Fruit fly (Drosophila melanogaster) whole organism, wandering third instar larva: Measurements from ENCODE around the gene CG7006.

ENCODE experiments used
- CG32264 ChIP-seq: fragments of 200-800 bp; sonication (Bioruptor generic); optimal IDR thresholded peaks from 2 replicates; lab custom pipeline; 2016; ENCODE audit warnings: missing biosample characterization, missing genetic modification characterization
- CrebA ChIP-seq: fragments of 200-800 bp; sonication (Bioruptor generic); optimal IDR thresholded peaks from 2 replicates; lab custom pipeline; 2016; ENCODE audit warnings: missing biosample characterization, mild to moderate bottlenecking, missing genetic modification characterization, borderline replicate concordance
- Dif ChIP-seq: fragments of 200-275, 200-300 bp; sonication (Bioruptor generic); optimal IDR thresholded peaks from 2 replicates; lab custom pipeline; 2018; ENCODE audit warnings: missing biosample characterization, missing genetic modification characterization; ENCODE audit not compliant: partially characterized antibody
- GATAd ChIP-seq: sonication (Bioruptor generic); optimal IDR thresholded peaks from 2 replicates; lab custom pipeline; 2016; ENCODE audit warnings: missing biosample characterization, missing genetic modification characterization
- Hnf4 ChIP-seq: fragments of 200-800 bp; sonication (Bioruptor generic); optimal IDR thresholded peaks from 2 replicates; lab custom pipeline; 2016; ENCODE audit warnings: missing biosample characterization, mild to moderate bottlenecking, missing genetic modification characterization
- Hr83 ChIP-seq: fragments of 200-300 bp; sonication (Bioruptor generic); optimal IDR thresholded peaks from 2 replicates; lab custom pipeline; 2016; ENCODE audit warnings: missing biosample characterization, mild to moderate bottlenecking, missing genetic modification characterization, moderate library complexity; ENCODE audit not compliant: poor library complexity, severe bottlenecking
- Myc ChIP-seq: fragments of >200 bp; optimal IDR thresholded peaks from 2 replicates; lab custom pipeline; 2017
- brk ChIP-seq: fragments of 200-800 bp; sonication (Bioruptor generic); optimal IDR thresholded peaks from 2 replicates; lab custom pipeline; 2016; ENCODE audit warnings: missing biosample characterization, mild to moderate bottlenecking, missing genetic modification characterization
- dmrt93B ChIP-seq: fragments of 200-800 bp; sonication (Bioruptor generic); optimal IDR thresholded peaks from 2 replicates; lab custom pipeline; 2018; ENCODE audit warnings: missing biosample characterization, mild to moderate bottlenecking, missing genetic modification characterization
- h ChIP-seq: fragments of 200-800 bp; sonication (Bioruptor generic); optimal IDR thresholded peaks from 3 replicates; lab custom pipeline; 2016; ENCODE audit warnings: missing biosample characterization, mild to moderate bottlenecking, missing genetic modification characterization
- psq ChIP-seq: fragments of 200-800 bp; sonication (Bioruptor generic); optimal IDR thresholded peaks from 3 replicates; lab custom pipeline; 2017; ENCODE audit warnings: missing biosample characterization, mild to moderate bottlenecking, missing genetic modification characterization, moderate library complexity
- rgr ChIP-seq: fragments of 200-800 bp; sonication (Bioruptor generic); optimal IDR thresholded peaks from 3 replicates; lab custom pipeline; 2016; ENCODE audit warnings: missing biosample characterization, mild to moderate bottlenecking, missing genetic modification characterization
- sage ChIP-seq: fragments of 200-800 bp; sonication (Bioruptor generic); optimal IDR thresholded peaks from 2 replicates; lab custom pipeline; 2016; ENCODE audit warnings: missing biosample characterization, mild to moderate bottlenecking, missing genetic modification characterization
- sv ChIP-seq: fragments of 200-800 bp; sonication (Bioruptor generic); optimal IDR thresholded peaks from 3 replicates; lab custom pipeline; 2016; ENCODE audit warnings: missing biosample characterization, missing genetic modification characterization

DNA sequence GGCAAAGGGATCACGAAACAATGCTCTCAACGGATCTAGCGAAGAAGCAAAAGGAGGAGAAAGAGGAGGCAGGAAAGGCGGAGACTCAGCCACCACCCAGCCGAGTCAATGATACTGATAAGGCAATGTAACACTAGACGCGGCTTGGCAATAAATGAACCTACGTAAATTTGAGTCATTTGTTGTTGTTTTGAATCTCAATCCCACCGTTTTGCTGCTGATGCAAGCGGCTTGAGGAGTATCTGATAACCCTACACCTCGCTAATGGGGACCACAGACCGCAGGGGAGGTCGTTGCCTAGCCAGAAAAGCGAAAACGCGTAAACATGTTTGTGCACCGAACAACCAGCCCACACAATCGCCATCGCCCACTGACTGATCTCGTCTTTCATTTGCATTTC, 28.2 kb downstream of the CG7006 start:
- TF ChIP-seq CG32264 (no peak), CrebA (no peak), h (GFP tag; lab: Kevin White, UChicago) (no peak), rgr (GFP tag; lab: Kevin White, UChicago) (no peak), psq (no peak), GATAd (no peak), brk (GFP tag; lab: Kevin White, UChicago) (no peak), Myc (lab: Kevin White, UChicago) (no peak), sage (GFP tag; lab: Kevin White, UChicago) (no peak), dmrt93B (GFP tag; lab: Kevin White, UChicago) (no peak), Hnf4 (GFP tag; lab: Kevin White, UChicago) (no peak), Dif (GFP tag; lab: Kevin White, UChicago) (no peak), Hr83 (GFP tag; lab: Kevin White, UChicago) (no peak), sv (GFP tag; lab: Kevin White, UChicago) (no peak)
